Fruit fly (Drosophila melanogaster): ENCODE measurements around the gene CG8939.

Gene CG8939

dm6 chrX:15974125-15974524 is 22.7 kb upstream of the CG8939 start, which contains the start of gene Or13a (continued):
- TF ChIP-seq CG17802 (tag; optimal IDR thresholded peaks at IDR 0.05) (no peak), trem (tag; optimal IDR thresholded peaks at IDR 0.05) (no peak)

- TF ChIP-seq Stat92E (GFP tag; optimal IDR thresholded peaks at IDR 0.05) = no peak
- TF ChIP-seq CG2202 (tag; optimal IDR thresholded peaks at IDR 0.05) = no peak
- TF ChIP-seq CG15479 (GFP tag; optimal IDR thresholded peaks at IDR 0.05) = no peak
- no peak for TF ChIP-seq sug (tag; optimal IDR thresholded peaks at IDR 0.05)
- TF ChIP-seq CG13287 (GFP tag; IDR thresholded peaks at IDR 0.05; ENCODE audit: partially characterized antibody) = no peak
- TF ChIP-seq HLH3B (GFP tag; IDR thresholded peaks at IDR 0.05) = no peak
- no peak for TF ChIP-seq CG34224 (GFP tag; IDR thresholded peaks at IDR 0.05; ENCODE audit: partially characterized antibody)
- no peak for TF ChIP-seq MBD-R2 (GFP tag; IDR thresholded peaks at IDR 0.05)
- no peak for TF ChIP-seq Asciz (GFP tag; optimal IDR thresholded peaks at IDR 0.05)
- no peak for TF ChIP-seq Chrac-16 (GFP tag; optimal IDR thresholded peaks at IDR 0.05)
- TF ChIP-seq nau (GFP tag; optimal IDR thresholded peaks at IDR 0.05) = no peak
Measured at dm6 chrX:15976568-15976967, 20.2 kb upstream of the CG8939 start, which contains the start of gene CG42766. TSS of gene CG42766 (plus strand) at chrX:15976868.

dm6 chrX:15982844-15983243 is 14.0 kb upstream of the CG8939 start, which contains the start of gene Cep164:
TSS of gene Cep164 (minus strand) at chrX:15982944.
- peak; percentile 15 for TF ChIP-seq pzg (GFP tag; optimal IDR thresholded peaks at IDR 0.05)
- no peak for TF ChIP-seq fd64A (GFP tag; optimal IDR thresholded peaks at IDR 0.05)
- TF ChIP-seq CG17802 (tag; optimal IDR thresholded peaks at IDR 0.05) = peak; percentile 55
- TF ChIP-seq CG12219 (GFP tag; optimal IDR thresholded peaks at IDR 0.05) = no peak
- TF ChIP-seq ssp (GFP tag; IDR thresholded peaks at IDR 0.05) = peak; percentile 42; the same call in 1 of the 2 replicates
- peak; percentile 22 for TF ChIP-seq Deaf1 (tag; optimal IDR thresholded peaks at IDR 0.05)
- TF ChIP-seq nom (GFP tag; optimal IDR thresholded peaks at IDR 0.05) = peak; percentile 6
- TF ChIP-seq gfzf (GFP tag; optimal IDR thresholded peaks at IDR 0.05) = peak; percentile 6

- TF ChIP-seq abd-A (tag; optimal IDR thresholded peaks at IDR 0.05) (no peak), Hey (tag; optimal IDR thresholded peaks at IDR 0.05) (no peak), Ets97D (GFP tag; optimal IDR thresholded peaks at IDR 0.05) (no peak), sd (tag; optimal IDR thresholded peaks at IDR 0.05) (no peak), CG34376 (GFP tag; optimal IDR thresholded peaks at IDR 0.05) (no peak), chinmo (GFP tag; IDR thresholded peaks at IDR 0.05; ENCODE audit: partially characterized antibody) (no peak), Lpt (GFP tag; optimal IDR thresholded peaks at IDR 0.05) (no peak), CG7372 (GFP tag; IDR thresholded peaks at IDR 0.05) (no peak), CG8359 (GFP tag; optimal IDR thresholded peaks at IDR 0.05; ENCODE audit: borderline replicate concordance) (no peak), corto (GFP tag; optimal IDR thresholded peaks at IDR 0.05) (no peak), CG14860 (GFP tag; IDR thresholded peaks at IDR 0.05; ENCODE audit: partially characterized antibody) (no peak), crp (GFP tag; optimal IDR thresholded peaks at IDR 0.05) (peak in 1 of 2 experiments; percentile 13), twi (tag; optimal IDR thresholded peaks at IDR 0.05) (no peak), CG9437 (GFP tag; optimal IDR thresholded peaks at IDR 0.05) (no peak), ftz-f1 (GFP tag; optimal IDR thresholded peaks at IDR 0.05) (no peak), nerfin-1 (tag; optimal IDR thresholded peaks at IDR 0.05) (no peak), fd96Cb (tag; optimal IDR thresholded peaks at IDR 0.05) (no peak), emc (GFP tag; optimal IDR thresholded peaks at IDR 0.05) (no peak), gt (GFP tag; IDR thresholded peaks at IDR 0.05) (no peak), Hr39 (optimal IDR thresholded peaks at IDR 0.05) (no peak), Abd-B (GFP tag; optimal IDR thresholded peaks at IDR 0.05) (no peak), ap (GFP tag; IDR thresholded peaks at IDR 0.05) (no peak), CG15073 (GFP tag; optimal IDR thresholded peaks at IDR 0.05) (no peak), CG10431 (GFP tag; optimal IDR thresholded peaks at IDR 0.05) (no peak), Atf3 (GFP tag; optimal IDR thresholded peaks at IDR 0.05) (no peak), wor (GFP tag; IDR thresholded peaks at IDR 0.05) (no peak)
Measured at dm6 chrX:15983501-15983900, 13.3 kb upstream of the CG8939 start, which contains the start of gene Slc25A46a. TSS of gene Slc25A46a (plus strand) at chrX:15983772.
